Worm (Caenorhabditis elegans) whole organism, late embryonic: ENCODE measurements around the gene B0495.5.

ENCODE experiments used
- C08G9.2 ChIP-seq: sonication (generic microtip); optimal IDR thresholded peaks from 2 replicates; lab custom pipeline; 2016; ENCODE audit warnings: mild to moderate bottlenecking, missing genetic modification characterization, moderate library complexity, missing compliant biosample characterization
- C38D4.7 ChIP-seq: fragments of 200-800 bp; sonication (Bioruptor generic); optimal IDR thresholded peaks from 2 replicates; lab custom pipeline; 2018; ENCODE audit warnings: mild to moderate bottlenecking, missing genetic modification characterization, moderate library complexity, missing compliant biosample characterization
- F13H6.1 ChIP-seq: sonication (generic microtip); optimal IDR thresholded peaks from 2 replicates; lab custom pipeline; 2016; ENCODE audit warnings: missing genetic modification characterization, missing compliant biosample characterization
- K02D7.2 ChIP-seq: sonication (generic microtip); optimal IDR thresholded peaks from 2 replicates; lab custom pipeline; 2017; ENCODE audit warnings: mild to moderate bottlenecking, missing genetic modification characterization, missing compliant biosample characterization
- T23F11.4 ChIP-seq: fragments of 200-800 bp; sonication (Bioruptor generic); optimal IDR thresholded peaks from 2 replicates; lab custom pipeline; 2018; ENCODE audit warnings: mild to moderate bottlenecking, missing genetic modification characterization, missing compliant biosample characterization
- ahr-1 ChIP-seq: sonication (generic microtip); optimal IDR thresholded peaks from 2 replicates; lab custom pipeline; 2016; ENCODE audit warnings: missing genetic modification characterization, missing compliant biosample characterization
- ama-1 ChIP-seq: fragments of 150-350 bp; optimal IDR thresholded peaks from 2 replicates; lab custom pipeline; 2014
- ceh-19 ChIP-seq: fragments of 200-800 bp; sonication (Bioruptor generic); optimal IDR thresholded peaks from 2 replicates; lab custom pipeline; 2018; ENCODE audit warnings: mild to moderate bottlenecking, missing genetic modification characterization, missing compliant biosample characterization
- ceh-30 ChIP-seq: fragments of 150-350 bp; optimal IDR thresholded peaks from 2 replicates; lab custom pipeline; 2014; ENCODE audit warnings: missing biosample characterization, missing genetic modification characterization
- ceh-45 ChIP-seq: fragments of 200-800 bp; sonication (Bioruptor generic); IDR thresholded peaks from 2 replicates; pipeline ENCODE4 v1.3.6; 2022; ENCODE audit warnings: missing genetic modification reagents, missing genetic modification characterization, missing compliant biosample characterization
- ceh-6 ChIP-seq: fragments of 200-800 bp; sonication (Bioruptor generic); optimal IDR thresholded peaks from 2 replicates; lab custom pipeline; 2018; ENCODE audit warnings: mild to moderate bottlenecking, missing genetic modification characterization, missing compliant biosample characterization
- ceh-9 ChIP-seq: sonication (generic microtip); optimal IDR thresholded peaks from 2 replicates; lab custom pipeline; 2016; ENCODE audit warnings: mild to moderate bottlenecking, missing genetic modification characterization, inconsistent platforms, missing compliant biosample characterization
- che-1 ChIP-seq: sonication (generic microtip); optimal IDR thresholded peaks from 2 replicates; lab custom pipeline; 2016; ENCODE audit warnings: mild to moderate bottlenecking, missing genetic modification characterization, missing compliant biosample characterization
- dmd-4 ChIP-seq: sonication (generic microtip); optimal IDR thresholded peaks from 2 replicates; lab custom pipeline; 2016; ENCODE audit warnings: borderline replicate concordance, missing genetic modification characterization, missing compliant biosample characterization
- elt-2 ChIP-seq: sonication (generic microtip); optimal IDR thresholded peaks from 2 replicates; lab custom pipeline; 2016; ENCODE audit warnings: missing genetic modification reagents, missing genetic modification characterization, missing compliant biosample characterization
- elt-4 ChIP-seq: sonication (generic microtip); optimal IDR thresholded peaks from 2 replicates; lab custom pipeline; 2016; ENCODE audit warnings: missing genetic modification characterization, missing compliant biosample characterization
- ets-4 ChIP-seq: sonication (generic microtip); optimal IDR thresholded peaks from 2 replicates; lab custom pipeline; 2016; ENCODE audit warnings: missing genetic modification characterization, missing compliant biosample characterization
- eyg-1 ChIP-seq: sonication (generic microtip); optimal IDR thresholded peaks from 2 replicates; lab custom pipeline; 2016; ENCODE audit warnings: missing genotype, missing genetic modification characterization, missing compliant biosample characterization
- fkh-10 ChIP-seq: fragments of 150-350 bp; optimal IDR thresholded peaks from 2 replicates; lab custom pipeline; 2014; ENCODE audit warnings: missing biosample characterization, missing genetic modification reagents, missing genetic modification characterization
- gmeb-2 ChIP-seq: sonication (generic microtip); optimal IDR thresholded peaks from 2 replicates; lab custom pipeline; 2016; ENCODE audit warnings: missing genetic modification characterization, inconsistent platforms, missing compliant biosample characterization
- hlh-13 ChIP-seq: fragments of 200-800 bp; sonication (Bioruptor generic); optimal IDR thresholded peaks from 2 replicates; lab custom pipeline; 2018; ENCODE audit warnings: mild to moderate bottlenecking, missing genetic modification characterization, missing compliant biosample characterization
- hlh-30 ChIP-seq: sonication (generic microtip); optimal IDR thresholded peaks from 2 replicates; lab custom pipeline; 2017; ENCODE audit warnings: antibody characterized with exemption, missing genetic modification characterization, missing compliant biosample characterization; ENCODE audit not compliant: insufficient read depth
- hlh-6 ChIP-seq: sonication (generic microtip); optimal IDR thresholded peaks from 2 replicates; lab custom pipeline; 2016; ENCODE audit warnings: missing genotype, missing genetic modification characterization, missing compliant biosample characterization
- lim-6 ChIP-seq: sonication (generic microtip); optimal IDR thresholded peaks from 2 replicates; lab custom pipeline; 2016; ENCODE audit warnings: missing genetic modification characterization, missing compliant biosample characterization
- madf-2 ChIP-seq: sonication (generic microtip); optimal IDR thresholded peaks from 2 replicates; lab custom pipeline; 2017; ENCODE audit warnings: missing genetic modification characterization, missing compliant biosample characterization
- nfya-1 ChIP-seq: sonication (generic microtip); optimal IDR thresholded peaks from 2 replicates; lab custom pipeline; 2017; ENCODE audit warnings: missing genetic modification characterization, mild to moderate bottlenecking, missing compliant biosample characterization, antibody characterized with exemption, moderate library complexity
- nhr-11 ChIP-seq: fragments of 150-350 bp; optimal IDR thresholded peaks from 2 replicates; lab custom pipeline; 2014; ENCODE audit warnings: missing biosample characterization, missing genetic modification characterization
- nhr-232 ChIP-seq: sonication (generic microtip); optimal IDR thresholded peaks from 2 replicates; lab custom pipeline; 2016; ENCODE audit warnings: missing genetic modification characterization, missing compliant biosample characterization
- npax-4 ChIP-seq: sonication (generic microtip); optimal IDR thresholded peaks from 2 replicates; lab custom pipeline; 2016; ENCODE audit warnings: missing genetic modification characterization, missing compliant biosample characterization
- pag-3 ChIP-seq: sonication (generic microtip); optimal IDR thresholded peaks from 2 replicates; lab custom pipeline; 2016; ENCODE audit warnings: missing compliant biosample characterization, missing genetic modification characterization, borderline replicate concordance
- pat-9 ChIP-seq: fragments of 200-800 bp; sonication (Bioruptor generic); optimal IDR thresholded peaks from 2 replicates; lab custom pipeline; 2018; ENCODE audit warnings: mild to moderate bottlenecking, missing genetic modification characterization, moderate library complexity, missing compliant biosample characterization
- pax-1 ChIP-seq: fragments of 150-350 bp; optimal IDR thresholded peaks from 2 replicates; lab custom pipeline; 2014; ENCODE audit warnings: missing biosample characterization, missing genetic modification characterization
- pha-4 ChIP-seq: fragments of 150-350 bp; optimal IDR thresholded peaks from 2 replicates; lab custom pipeline; 2018; ENCODE audit warnings: missing biosample characterization, missing genetic modification reagents, missing genetic modification characterization
- ref-2 ChIP-seq: sonication (generic microtip); optimal IDR thresholded peaks from 2 replicates; lab custom pipeline; 2016; ENCODE audit warnings: missing genetic modification characterization, missing compliant biosample characterization
- rnt-1 ChIP-seq: sonication (generic microtip); optimal IDR thresholded peaks from 2 replicates; lab custom pipeline; 2016; ENCODE audit warnings: missing genetic modification characterization, missing compliant biosample characterization
- sdc-2 ChIP-seq: sonication (generic microtip); optimal IDR thresholded peaks from 2 replicates; lab custom pipeline; 2016; ENCODE audit warnings: missing genotype, missing genetic modification characterization, missing compliant biosample characterization
- sox-2 ChIP-seq: fragments of 200-800 bp; sonication (Bioruptor generic); IDR thresholded peaks from 2 replicates; pipeline ENCODE4 v1.3.6; 2022; ENCODE audit warnings: missing genetic modification reagents, missing genetic modification characterization, missing compliant biosample characterization
- sox-4 ChIP-seq: sonication (generic microtip); optimal IDR thresholded peaks from 2 replicates; lab custom pipeline; 2017; ENCODE audit warnings: mild to moderate bottlenecking, missing genetic modification characterization, inconsistent platforms, missing compliant biosample characterization
- syd-9 ChIP-seq: sonication (generic microtip); optimal IDR thresholded peaks from 2 replicates; lab custom pipeline; 2016; ENCODE audit warnings: mild to moderate bottlenecking, missing genetic modification characterization, moderate library complexity, missing compliant biosample characterization
- tbx-2 ChIP-seq: sonication (generic microtip); optimal IDR thresholded peaks from 2 replicates; lab custom pipeline; 2016; ENCODE audit warnings: missing genetic modification characterization, missing compliant biosample characterization
- tbx-7 ChIP-seq: sonication (generic microtip); optimal IDR thresholded peaks from 2 replicates; lab custom pipeline; 2016; ENCODE audit warnings: missing genotype, missing genetic modification characterization, missing compliant biosample characterization
- ttx-3 ChIP-seq: sonication (generic microtip); optimal IDR thresholded peaks from 2 replicates; lab custom pipeline; 2016; ENCODE audit warnings: missing genetic modification reagents, missing genetic modification characterization, missing compliant biosample characterization
- unc-42 ChIP-seq: sonication (generic microtip); optimal IDR thresholded peaks from 2 replicates; lab custom pipeline; 2016; ENCODE audit warnings: missing genotype, missing genetic modification characterization, missing compliant biosample characterization
- unc-55 ChIP-seq: sonication (generic microtip); optimal IDR thresholded peaks from 2 replicates; lab custom pipeline; 2017; ENCODE audit warnings: missing biosample characterization, missing genetic modification reagents, missing genetic modification characterization
- unc-86 ChIP-seq: sonication (generic microtip); optimal IDR thresholded peaks from 2 replicates; lab custom pipeline; 2016; ENCODE audit warnings: missing genetic modification characterization, missing compliant biosample characterization

The B0495.5 gene

DNA sequence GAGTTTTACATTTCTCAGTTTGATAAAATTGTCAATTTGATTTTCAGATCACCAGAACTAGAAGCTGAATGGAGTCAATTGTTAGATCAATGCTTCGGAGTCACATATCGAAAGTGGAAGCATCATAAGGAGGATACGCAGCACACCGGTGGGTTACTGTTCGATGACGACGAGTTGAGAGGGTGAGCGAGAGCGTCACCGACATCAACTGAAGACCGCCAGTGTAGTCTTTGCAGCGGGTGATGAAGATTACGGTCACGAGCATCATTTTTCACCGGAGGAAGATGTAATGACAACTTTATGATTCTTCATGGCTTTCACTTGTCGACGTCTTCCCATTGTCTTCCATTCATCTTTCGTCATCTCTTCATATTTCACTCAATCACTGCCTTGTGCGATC is 16.4 kb downstream of the B0495.5 start, which contains the start of gene lin-26:
TSS of gene lin-26 (plus strand) at position 301 of the 400 bp plus-strand sequence.
- no peak for TF ChIP-seq ceh-6 (GFP tag; lab: Kevin White, UChicago)
- no peak for TF ChIP-seq ets-4 (tag; lab: Kevin White, UChicago)
- no peak for TF ChIP-seq hlh-6
- TF ChIP-seq ceh-19 (GFP tag; lab: Kevin White, UChicago): no peak

DNA sequence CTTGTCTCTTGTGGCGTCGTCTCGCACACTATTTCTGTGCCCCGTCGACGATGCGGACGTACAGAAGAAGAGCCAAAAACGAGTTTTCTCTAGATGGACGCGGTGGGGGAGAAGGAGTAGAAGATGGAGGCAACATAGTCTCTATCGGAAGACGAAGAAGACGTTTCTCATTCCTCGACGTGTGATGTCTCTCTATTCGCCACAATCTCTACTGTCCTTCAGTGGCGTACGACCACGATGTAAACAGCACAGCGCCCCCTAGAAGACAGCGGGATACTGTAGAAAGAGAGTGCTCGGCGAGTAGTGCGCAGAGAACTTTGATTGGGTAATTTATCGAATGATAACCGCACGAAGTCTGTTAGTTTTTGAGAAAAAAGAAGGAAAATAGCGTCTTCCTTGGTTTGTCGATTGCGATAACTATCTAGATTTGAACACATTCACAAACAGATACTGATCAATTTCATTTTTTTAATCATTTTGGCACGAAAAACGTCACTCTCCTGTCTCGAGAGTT is 18.8 kb downstream of the B0495.5 start:
- TF ChIP-seq ref-2 (tag; lab: Kevin White, UChicago): peak; percentile 35
- TF ChIP-seq sox-2 (GFP tag; lab: Robert Waterston, UW): no peak

DNA sequence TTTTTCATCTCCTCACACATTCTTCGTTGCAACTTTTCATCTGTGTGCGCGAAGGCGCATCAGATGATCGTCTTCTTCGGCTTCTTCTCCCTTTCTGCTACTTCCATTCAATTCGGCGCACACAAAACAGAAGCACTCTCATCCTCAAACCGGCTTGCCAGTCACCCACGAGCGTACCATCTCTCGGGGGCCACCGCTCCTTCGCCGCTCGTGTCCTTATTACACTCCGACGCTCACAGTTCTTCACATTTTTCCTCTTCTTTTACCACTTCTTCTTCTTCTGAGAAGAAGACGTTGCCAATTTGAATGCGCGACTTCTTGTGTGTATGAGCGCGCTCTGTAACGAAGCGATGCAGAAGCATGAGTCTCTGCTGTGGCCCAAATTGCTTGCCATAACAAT is 19.8 kb downstream of the B0495.5 start:
- TF ChIP-seq ref-2 (tag; lab: Kevin White, UChicago): peak; percentile 40
- no peak for TF ChIP-seq tbx-7
- TF ChIP-seq C08G9.2 (tag; lab: Kevin White, UChicago): peak; percentile 34
- TF ChIP-seq, all 69 proteins: peak for 2

DNA sequence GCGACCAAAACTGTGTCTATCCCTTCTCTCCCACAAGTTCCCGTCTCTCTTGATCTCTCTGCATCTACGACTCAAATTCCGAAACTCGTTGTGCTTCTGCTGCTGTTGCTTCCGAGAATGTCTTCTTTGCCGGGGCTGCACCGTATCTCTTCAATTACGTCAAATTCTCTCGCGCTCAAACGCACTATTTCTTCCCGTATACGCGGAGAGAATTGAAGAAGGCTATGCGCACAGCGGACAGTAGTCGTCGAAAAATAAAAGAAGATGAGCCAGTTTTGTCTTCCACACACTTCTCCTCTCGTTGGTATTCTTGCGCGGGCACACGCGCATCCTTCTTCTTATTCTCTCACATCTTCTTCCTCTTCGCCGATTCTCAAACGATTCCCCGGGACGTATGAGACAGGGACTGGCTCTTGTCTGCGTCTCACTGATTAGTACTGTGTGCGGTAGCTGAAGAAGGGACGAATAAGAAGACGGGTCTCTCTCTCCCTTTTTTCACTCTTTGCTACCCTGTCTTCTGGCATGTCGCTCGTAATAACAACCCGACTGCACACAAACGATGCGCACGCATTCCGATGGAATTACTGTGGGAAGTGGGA is 21.9 kb downstream of the B0495.5 start:
- no peak for TF ChIP-seq gmeb-2
- no peak for TF ChIP-seq ahr-1
- TF ChIP-seq sdc-2 (tag; lab: Kevin White, UChicago): no peak
- no peak for TF ChIP-seq ceh-30 (tag; lab: Kevin White, UChicago)
- TF ChIP-seq rnt-1: no peak
- no peak for TF ChIP-seq unc-86 (tag; lab: Kevin White, UChicago)
- TF ChIP-seq pha-4 (tag; lab: Kevin White, UChicago): no peak
- TF ChIP-seq pat-9 (tag; lab: Kevin White, UChicago): no peak
- TF ChIP-seq tbx-7: no peak
- no peak for TF ChIP-seq ama-1 (lab: Kevin White, UChicago)
- TF ChIP-seq hlh-30 (tag; lab: Kevin White, UChicago): no peak
- peak; percentile 2 for TF ChIP-seq ref-2 (tag; lab: Kevin White, UChicago)
- TF ChIP-seq fkh-10 (GFP tag; lab: Kevin White, UChicago): peak; percentile 39
- no peak for TF ChIP-seq ceh-9
- no peak for TF ChIP-seq F13H6.1 (tag; lab: Kevin White, UChicago)
- peak; percentile 7 for TF ChIP-seq madf-2 (tag; lab: Kevin White, UChicago)
- no peak for TF ChIP-seq sox-2 (GFP tag; lab: Robert Waterston, UW)
- TF ChIP-seq unc-42 (tag; lab: Kevin White, UChicago): peak; percentile 29
- TF ChIP-seq ttx-3 (tag; lab: Kevin White, UChicago): no peak
- no peak for TF ChIP-seq pag-3 (tag; lab: Kevin White, UChicago)
- TF ChIP-seq npax-4 (tag; lab: Kevin White, UChicago): no peak
- TF ChIP-seq unc-55 (GFP tag; lab: Kevin White, UChicago): peak; percentile 4
- no peak for TF ChIP-seq sox-4 (tag; lab: Kevin White, UChicago)
- TF ChIP-seq che-1 (tag; lab: Kevin White, UChicago): no peak
- no peak for TF ChIP-seq syd-9 (tag; lab: Kevin White, UChicago)
- TF ChIP-seq tbx-2 (tag; lab: Kevin White, UChicago): peak; percentile 47
- TF ChIP-seq nhr-11: no peak
- peak; percentile 19 for TF ChIP-seq hlh-6
- no peak for TF ChIP-seq dmd-4 (tag; lab: Kevin White, UChicago)
- TF ChIP-seq lim-6: peak; percentile 19
- TF ChIP-seq C08G9.2 (tag; lab: Kevin White, UChicago): no peak
- peak; percentile 9 for TF ChIP-seq elt-2 (tag; lab: Kevin White, UChicago)
- TF ChIP-seq elt-4 (tag; lab: Kevin White, UChicago): no peak
- no peak for TF ChIP-seq K02D7.2
- no peak for TF ChIP-seq pax-1 (tag; lab: Kevin White, UChicago)
- no peak for TF ChIP-seq eyg-1 (tag; lab: Kevin White, UChicago)
- TF ChIP-seq T23F11.4 (GFP tag; lab: Kevin White, UChicago): peak; percentile 33
- TF ChIP-seq nhr-232 (tag; lab: Kevin White, UChicago): no peak
- TF ChIP-seq ets-4 (tag; lab: Kevin White, UChicago): no peak
- no peak for TF ChIP-seq hlh-13
- no peak for TF ChIP-seq C38D4.7
- TF ChIP-seq nfya-1 (tag; lab: Kevin White, UChicago): peak; percentile 27
- TF ChIP-seq ceh-45 (GFP tag; lab: Robert Waterston, UW): no peak
